Fruit fly (Drosophila melanogaster) whole organism, embryonic: ENCODE measurements around the gene Lamtor3.

Source experiments
- ATbp ChIP-seq: fragments of 200-800 bp; sonication (Bioruptor generic); optimal IDR thresholded peaks from 2 replicates; lab custom pipeline; 2017; ENCODE audit warnings: missing biosample characterization, mild to moderate bottlenecking, missing genetic modification characterization, missing genetic modification reagents
- Blimp-1 ChIP-seq: fragments of 200-800 bp; sonication (Bioruptor generic); optimal IDR thresholded peaks from 3 replicates; lab custom pipeline; 2018; ENCODE audit warnings: missing biosample characterization, missing genetic modification characterization, mild to moderate bottlenecking, moderate library complexity, missing genetic modification reagents
- Bteb2 ChIP-seq: fragments of 200-800 bp; sonication (Bioruptor generic); optimal IDR thresholded peaks from 2 replicates; lab custom pipeline; 2016; ENCODE audit warnings: missing biosample characterization, missing genetic modification characterization
- CG11504 ChIP-seq: fragments of 200-800 bp; sonication (Bioruptor generic); optimal IDR thresholded peaks from 3 replicates; lab custom pipeline; 2019; ENCODE audit warnings: missing biosample characterization, mild to moderate bottlenecking, missing genetic modification characterization, moderate library complexity
- CG11695 ChIP-seq: fragments of 200-800 bp; sonication (Bioruptor generic); IDR thresholded peaks from 3 replicates; pipeline ENCODE4 v1.3.6; 2022; ENCODE audit warnings: missing biosample characterization, missing genetic modification characterization
- CG14014 ChIP-seq: fragments of 200-800 bp; sonication (Bioruptor generic); IDR thresholded peaks from 2 replicates; pipeline ENCODE4 v1.3.6; 2022; ENCODE audit warnings: missing biosample characterization, missing genetic modification characterization
- CG14667 ChIP-seq: fragments of 200-800 bp; sonication (Bioruptor generic); IDR thresholded peaks from 2 replicates; pipeline ENCODE4 v1.3.6; 2022; ENCODE audit warnings: missing biosample characterization, missing genetic modification characterization
- CG14860 ChIP-seq: fragments of 200-800 bp; sonication (Bioruptor generic); IDR thresholded peaks from 3 replicates; pipeline ENCODE4 v1.3.6; 2022; ENCODE audit warnings: missing biosample characterization, missing genetic modification characterization; ENCODE audit not compliant: partially characterized antibody
- CG15073 ChIP-seq: fragments of 200-800 bp; sonication (Bioruptor generic); optimal IDR thresholded peaks from 2 replicates; lab custom pipeline; 2016; ENCODE audit warnings: missing biosample characterization, missing genetic modification characterization
- CG16779 ChIP-seq: fragments of 200-800 bp; sonication (Bioruptor generic); IDR thresholded peaks from 2 replicates; pipeline ENCODE4 v1.3.6; 2022; ENCODE audit warnings: missing biosample characterization, missing genetic modification characterization
- CG17361 ChIP-seq: fragments of 200-800 bp; sonication (Bioruptor generic); IDR thresholded peaks from 3 replicates; pipeline ENCODE4 v1.3.6; 2022; ENCODE audit warnings: missing biosample characterization, missing genetic modification characterization
- CG2202 ChIP-seq: fragments of 200-800 bp; sonication (Bioruptor generic); optimal IDR thresholded peaks from 2 replicates; lab custom pipeline; 2018; ENCODE audit warnings: missing biosample characterization, mild to moderate bottlenecking, missing genetic modification characterization
- CG2889 ChIP-seq: fragments of 200-800 bp; sonication (Bioruptor generic); IDR thresholded peaks from 3 replicates; pipeline ENCODE4 v1.3.6; 2022; ENCODE audit warnings: missing biosample characterization, missing genetic modification characterization
- CG30403 ChIP-seq: fragments of 200-800 bp; sonication (Bioruptor generic); optimal IDR thresholded peaks from 3 replicates; lab custom pipeline; 2016; ENCODE audit warnings: missing biosample characterization, missing genetic modification characterization
- CG31224 ChIP-seq: fragments of 200-800 bp; sonication (Bioruptor generic); IDR thresholded peaks from 2 replicates; pipeline ENCODE4 v1.3.6; 2022; ENCODE audit warnings: missing biosample characterization, missing genetic modification characterization
- CG3163 ChIP-seq: fragments of 200-800 bp; sonication (Bioruptor generic); optimal IDR thresholded peaks from 3 replicates; lab custom pipeline; 2016; ENCODE audit warnings: missing biosample characterization, missing genetic modification characterization
- CG3407 ChIP-seq: fragments of 200-800 bp; sonication (Bioruptor generic); optimal IDR thresholded peaks from 2 replicates; lab custom pipeline; 2018; ENCODE audit warnings: missing biosample characterization, mild to moderate bottlenecking, missing genetic modification characterization
- CG4328 ChIP-seq: fragments of 200-800 bp; sonication (Bioruptor generic); optimal IDR thresholded peaks from 3 replicates; lab custom pipeline; 2017; ENCODE audit warnings: missing biosample characterization, missing genetic modification reagents, missing genetic modification characterization
- CG4617 ChIP-seq: fragments of 200-800 bp; sonication (Bioruptor generic); optimal IDR thresholded peaks from 3 replicates; lab custom pipeline; 2016; ENCODE audit warnings: missing biosample characterization, missing genetic modification characterization, borderline replicate concordance
- CG4730 ChIP-seq: fragments of 200-800 bp; sonication (Bioruptor generic); IDR thresholded peaks from 2 replicates; pipeline ENCODE4 v1.3.6; 2022; ENCODE audit warnings: missing biosample characterization, missing genetic modification characterization
- CG6175 ChIP-seq: fragments of 200-800 bp; sonication (Bioruptor generic); IDR thresholded peaks from 3 replicates; pipeline ENCODE4 v1.3.6; 2022; ENCODE audit warnings: missing biosample characterization, missing genetic modification characterization
- CG6765 ChIP-seq: fragments of 200-800 bp; sonication (Bioruptor generic); optimal IDR thresholded peaks from 3 replicates; lab custom pipeline; 2017; ENCODE audit warnings: missing biosample characterization, mild to moderate bottlenecking, missing genetic modification characterization
- CG6854 ChIP-seq: fragments of 200-800 bp; sonication (Bioruptor generic); optimal IDR thresholded peaks from 3 replicates; lab custom pipeline; 2017; ENCODE audit warnings: missing biosample characterization, mild to moderate bottlenecking, missing genetic modification characterization
- CG7372 ChIP-seq: fragments of 200-800 bp; sonication (Bioruptor generic); IDR thresholded peaks from 2 replicates; pipeline ENCODE4 v1.3.6; 2022; ENCODE audit warnings: missing biosample characterization, missing genetic modification characterization
- CG7556 ChIP-seq: fragments of 200-800 bp; sonication (Bioruptor generic); optimal IDR thresholded peaks from 2 replicates; lab custom pipeline; 2017; ENCODE audit warnings: missing biosample characterization, mild to moderate bottlenecking, missing genetic modification characterization
- CG7745 ChIP-seq: fragments of 200-800 bp; sonication (Bioruptor generic); optimal IDR thresholded peaks from 2 replicates; lab custom pipeline; 2018; ENCODE audit warnings: missing biosample characterization, mild to moderate bottlenecking, missing genetic modification characterization, moderate library complexity
- CG7987 ChIP-seq: fragments of 200-800 bp; sonication (Bioruptor generic); optimal IDR thresholded peaks from 2 replicates; lab custom pipeline; 2018; ENCODE audit warnings: missing biosample characterization, mild to moderate bottlenecking, missing genetic modification characterization, moderate library complexity
- CHES-1-like ChIP-seq: fragments of 200-800 bp; sonication (Bioruptor generic); optimal IDR thresholded peaks from 2 replicates; lab custom pipeline; 2016; ENCODE audit warnings: missing biosample characterization, missing genetic modification characterization
- Chrac-16 ChIP-seq: fragments of 200-800 bp; sonication (Bioruptor generic); optimal IDR thresholded peaks from 3 replicates; lab custom pipeline; 2016; ENCODE audit warnings: missing biosample characterization, missing genetic modification characterization
- Dip2 ChIP-seq: fragments of 200-800 bp; sonication (Bioruptor generic); IDR thresholded peaks from 2 replicates; pipeline ENCODE4 v1.3.6; 2022; ENCODE audit warnings: missing biosample characterization, missing genetic modification characterization
- E2f2 ChIP-seq: fragments of 200-800 bp; sonication (Bioruptor generic); IDR thresholded peaks from 2 replicates; pipeline ENCODE4 v1.3.6; 2022; ENCODE audit warnings: missing biosample characterization, missing genetic modification characterization
- Ets65A ChIP-seq: fragments of 200-800 bp; sonication (Bioruptor generic); peaks from one replicate; lab custom pipeline; 2016; ENCODE audit warnings: missing biosample characterization, missing genetic modification characterization
- H2.0 ChIP-seq: fragments of 200-800 bp; sonication (Bioruptor generic); IDR thresholded peaks from 2 replicates; pipeline ENCODE4 v1.3.6; 2022; ENCODE audit warnings: missing biosample characterization, missing genetic modification characterization
- HLH3B ChIP-seq: fragments of 200-800 bp; sonication (Bioruptor generic); IDR thresholded peaks from 2 replicates; pipeline ENCODE4 v1.3.6; 2022; ENCODE audit warnings: missing biosample characterization, missing genetic modification characterization
- Nf-YC ChIP-seq: fragments of 200-800 bp; optimal IDR thresholded peaks from 3 replicates; lab custom pipeline; 2019; ENCODE audit warnings: missing biosample characterization, mild to moderate bottlenecking, missing genetic modification characterization, moderate library complexity
- Poxn ChIP-seq: fragments of 200-800 bp; sonication (Bioruptor generic); IDR thresholded peaks from 2 replicates; pipeline ENCODE4 v1.3.6; 2022; ENCODE audit warnings: missing biosample characterization, missing genetic modification characterization
- al ChIP-seq: fragments of 200-800 bp; sonication (Bioruptor generic); IDR thresholded peaks from 2 replicates; pipeline ENCODE4 v1.3.6; 2022; ENCODE audit warnings: missing biosample characterization, missing genetic modification characterization
- bbx ChIP-seq: fragments of 200-800 bp; sonication (Bioruptor generic); IDR thresholded peaks from 2 replicates; pipeline ENCODE4 v1.3.6; 2022; ENCODE audit warnings: missing biosample characterization, missing genetic modification characterization; ENCODE audit not compliant: partially characterized antibody
- btn ChIP-seq: fragments of 200-800 bp; sonication (Bioruptor generic); optimal IDR thresholded peaks from 2 replicates; lab custom pipeline; 2016; ENCODE audit warnings: missing biosample characterization, missing genetic modification characterization
- ems ChIP-seq: fragments of 200-800 bp; sonication (Bioruptor generic); optimal IDR thresholded peaks from 3 replicates; lab custom pipeline; 2016; ENCODE audit warnings: missing biosample characterization, missing genetic modification characterization
- her ChIP-seq: fragments of 200-800 bp; sonication (Bioruptor generic); optimal IDR thresholded peaks from 2 replicates; lab custom pipeline; 2016; ENCODE audit warnings: missing biosample characterization, missing genetic modification characterization
- kni ChIP-seq: fragments of 200-800 bp; sonication (Bioruptor generic); optimal IDR thresholded peaks from 3 replicates; lab custom pipeline; 2017; ENCODE audit warnings: mild to moderate bottlenecking, missing biosample characterization, missing genetic modification reagents, missing genetic modification characterization
- lbe ChIP-seq: fragments of 200-800 bp; sonication (Bioruptor generic); optimal IDR thresholded peaks from 2 replicates; lab custom pipeline; 2016; ENCODE audit warnings: missing biosample characterization, mild to moderate bottlenecking, missing genetic modification characterization
- mld ChIP-seq: fragments of 200-800 bp; sonication (Bioruptor generic); IDR thresholded peaks from 3 replicates; pipeline ENCODE4 v1.3.6; 2022; ENCODE audit warnings: missing biosample characterization, missing genetic modification characterization; ENCODE audit not compliant: partially characterized antibody
- peb ChIP-seq: fragments of 200-800 bp; sonication (Bioruptor generic); IDR thresholded peaks from 2 replicates; pipeline ENCODE4 v1.3.6; 2022; ENCODE audit warnings: missing biosample characterization, missing genetic modification characterization
- pum ChIP-seq: fragments of 200-800 bp; sonication (Bioruptor generic); optimal IDR thresholded peaks from 2 replicates; lab custom pipeline; 2016; ENCODE audit warnings: missing biosample characterization, missing genetic modification characterization
- sens-2 ChIP-seq: fragments of 200-800 bp; sonication (Bioruptor generic); IDR thresholded peaks from 2 replicates; pipeline ENCODE4 v1.3.6; 2022; ENCODE audit warnings: missing biosample characterization, missing genetic modification characterization
- so ChIP-seq: fragments of 200-800 bp; sonication (Bioruptor generic); IDR thresholded peaks from 3 replicates; pipeline ENCODE4 v1.3.6; 2022; ENCODE audit warnings: missing biosample characterization, missing genetic modification characterization
- sug ChIP-seq: fragments of 200-800 bp; optimal IDR thresholded peaks from 2 replicates; lab custom pipeline; 2019; ENCODE audit warnings: missing biosample characterization, mild to moderate bottlenecking, missing genetic modification characterization, moderate library complexity
- tgo ChIP-seq: fragments of 200-800 bp; sonication (Bioruptor generic); IDR thresholded peaks from 3 replicates; pipeline ENCODE4 v1.3.6; 2022; ENCODE audit warnings: missing biosample characterization, missing genetic modification characterization
- vfl ChIP-seq: fragments of 200-800 bp; sonication (Bioruptor generic); optimal IDR thresholded peaks from 2 replicates; lab custom pipeline; 2016; ENCODE audit warnings: missing biosample characterization, missing genetic modification characterization
- vvl ChIP-seq: fragments of 200-800 bp; sonication (Bioruptor generic); IDR thresholded peaks from 2 replicates; pipeline ENCODE4 v1.3.6; 2022; ENCODE audit warnings: missing biosample characterization, missing genetic modification characterization
- zf30C ChIP-seq: fragments of 200-800 bp; sonication (Bioruptor generic); optimal IDR thresholded peaks from 3 replicates; lab custom pipeline; 2018; ENCODE audit warnings: missing biosample characterization, mild to moderate bottlenecking, missing genetic modification characterization

The Lamtor3 gene

DNA sequence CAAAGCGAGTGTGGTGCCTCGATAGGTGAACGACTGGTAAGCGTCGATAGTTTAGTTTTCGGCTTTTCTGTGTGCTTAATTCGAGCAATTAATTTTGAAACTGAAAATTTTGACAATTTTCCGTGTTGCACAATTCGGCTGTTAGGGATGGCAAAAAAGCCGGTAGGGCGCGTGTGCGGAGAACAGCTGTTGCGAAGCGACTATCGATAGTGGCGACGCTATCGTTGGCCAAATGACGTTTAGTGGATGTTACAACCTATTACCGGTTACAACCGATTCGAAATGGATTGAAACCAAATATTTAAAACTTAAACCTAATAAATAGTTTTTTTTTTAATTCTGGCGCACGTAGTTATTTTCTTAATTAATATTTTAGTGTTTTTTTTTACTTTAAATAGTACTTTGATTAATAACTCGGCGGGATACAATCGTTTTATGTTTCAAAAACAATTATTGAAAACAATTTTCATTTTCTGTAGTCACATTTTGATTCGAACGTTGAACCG, 20.0 kb downstream of the Lamtor3 start, which contains the start of the genes mEFTs and Dhc36C (continued):
- TF ChIP-seq HLH3B: no peak
- no peak for TF ChIP-seq kni (GFP tag; lab: Kevin White, UChicago)
- TF ChIP-seq H2.0 (GFP tag; lab: Robert Waterston, UW): no peak
- no peak for TF ChIP-seq CG7556 (GFP tag; lab: Kevin White, UChicago)
- no peak for TF ChIP-seq al (GFP tag; lab: Robert Waterston, UW)
- no peak for TF ChIP-seq lbe
- TF ChIP-seq CG3163 (GFP tag; lab: Kevin White, UChicago): no peak
- no peak for TF ChIP-seq CG4328 (GFP tag; lab: Kevin White, UChicago)
- no peak for TF ChIP-seq Nf-YC (tag; lab: Kevin White, UChicago)
- TF ChIP-seq ems (GFP tag; lab: Kevin White, UChicago): no peak
- peak; percentile 57; the same call in 1 of the 3 replicates for TF ChIP-seq mld (GFP tag; lab: Robert Waterston, UW)
- TF ChIP-seq bbx: peak; percentile 91
- TF ChIP-seq CG14014 (GFP tag; lab: Robert Waterston, UW): no peak
- TF ChIP-seq CG14860: peak; percentile 72
- no peak for TF ChIP-seq CG15073 (GFP tag; lab: Kevin White, UChicago)
- peak; percentile 86 for TF ChIP-seq E2f2 (GFP tag; lab: Robert Waterston, UW)
- TF ChIP-seq peb (GFP tag; lab: Robert Waterston, UW): no peak
- TF ChIP-seq ATbp (GFP tag; lab: Kevin White, UChicago): no peak
- TF ChIP-seq CG7372 (GFP tag; lab: Robert Waterston, UW): no peak
- no peak for TF ChIP-seq CG14667 (GFP tag; lab: Robert Waterston, UW)
- no peak for TF ChIP-seq CG7987 (GFP tag; lab: Kevin White, UChicago)
- no peak for TF ChIP-seq CG4730 (GFP tag; lab: Robert Waterston, UW)
- no peak for TF ChIP-seq tgo
- TF ChIP-seq CG7745 (tag; lab: Kevin White, UChicago): no peak
- TF ChIP-seq CHES-1-like (GFP tag; lab: Kevin White, UChicago): no peak
- no peak for TF ChIP-seq Blimp-1 (GFP tag; lab: Kevin White, UChicago)
- no peak for TF ChIP-seq Poxn (GFP tag; lab: Robert Waterston, UW)
- TF ChIP-seq CG30403 (GFP tag; lab: Kevin White, UChicago): no peak
- peak; percentile 35 for TF ChIP-seq Ets65A
- no peak for TF ChIP-seq CG31224 (GFP tag; lab: Robert Waterston, UW)
- TF ChIP-seq CG3407 (GFP tag; lab: Kevin White, UChicago): no peak
- TF ChIP-seq her: no peak
- no peak for TF ChIP-seq vfl (GFP tag; lab: Kevin White, UChicago)
- no peak for TF ChIP-seq CG17361 (GFP tag; lab: Robert Waterston, UW)
- TF ChIP-seq CG6854 (GFP tag; lab: Kevin White, UChicago): no peak
- peak; percentile 28 for TF ChIP-seq CG11504 (tag; lab: Kevin White, UChicago)
- no peak for TF ChIP-seq btn (GFP tag; lab: Kevin White, UChicago)
- no peak for TF ChIP-seq sug (tag; lab: Kevin White, UChicago)
- TF ChIP-seq CG11695 (GFP tag; lab: Robert Waterston, UW): no peak
- TF ChIP-seq zf30C: no peak
- peak; percentile 46 for TF ChIP-seq CG4617 (GFP tag; lab: Kevin White, UChicago)
- TF ChIP-seq Bteb2 (GFP tag; lab: Kevin White, UChicago): no peak
- TF ChIP-seq CG16779 (GFP tag; lab: Robert Waterston, UW): no peak
- TF ChIP-seq vvl (GFP tag; lab: Robert Waterston, UW): peak; percentile 18; the same call in 1 of the 2 replicates
- no peak for TF ChIP-seq Chrac-16 (GFP tag; lab: Kevin White, UChicago)
- TF ChIP-seq CG6765 (GFP tag; lab: Kevin White, UChicago): no peak
- no peak for TF ChIP-seq sens-2 (GFP tag; lab: Robert Waterston, UW)
- TF ChIP-seq CG2202 (tag; lab: Kevin White, UChicago): no peak
- no peak for TF ChIP-seq CG6175 (GFP tag; lab: Robert Waterston, UW)
- no peak for TF ChIP-seq CG2889 (GFP tag; lab: Robert Waterston, UW)
- TF ChIP-seq so (GFP tag; lab: Robert Waterston, UW): no peak
- no peak for TF ChIP-seq Dip2 (GFP tag; lab: Robert Waterston, UW)
- no peak for TF ChIP-seq pum (GFP tag; lab: Kevin White, UChicago)
